Worm (Caenorhabditis elegans): ENCODE measurements around the gene F47G3.3.

F47G3.3 gene

ce11 chrX:2369073-2369472 is 6.7 kb upstream of the F47G3.3 start:
- peak; percentile 28 for TF ChIP-seq fos-1 (tag; optimal IDR thresholded peaks at IDR 0.05)
- TF ChIP-seq nhr-21 (tag; optimal IDR thresholded peaks at IDR 0.05) = no peak

- TF ChIP-seq fos-1 (tag; optimal IDR thresholded peaks at IDR 0.05) (peak; percentile 77), unc-62 (GFP tag; optimal IDR thresholded peaks at IDR 0.05) (no peak), crh-2 (tag; optimal IDR thresholded peaks at IDR 0.05) (peak; percentile 61)
Measured at ce11 chrX:2370655-2371054, 5.1 kb upstream of the F47G3.3 start.

- no peak for TF ChIP-seq sem-4 (tag; optimal IDR thresholded peaks at IDR 0.05)
- TF ChIP-seq peb-1 (tag; optimal IDR thresholded peaks at IDR 0.05) = no peak
- TF ChIP-seq elt-1 (tag; optimal IDR thresholded peaks at IDR 0.05) = no peak
- no peak for TF ChIP-seq Y55F3AM.14 (GFP tag; optimal IDR thresholded peaks at IDR 0.05)
- TF ChIP-seq sma-9 (GFP tag; optimal IDR thresholded peaks at IDR 0.05) = no peak
- TF ChIP-seq sma-9 (tag; optimal IDR thresholded peaks at IDR 0.05) = no peak
- TF ChIP-seq ztf-1 (GFP tag; conservative IDR thresholded peaks at IDR 0.05) = no peak
- peak; percentile 45 for TF ChIP-seq fos-1 (tag; optimal IDR thresholded peaks at IDR 0.05)
- peak; percentile 17 for TF ChIP-seq nhr-129 (tag; optimal IDR thresholded peaks at IDR 0.05)
- peak; percentile 7 for TF ChIP-seq crh-2 (tag; optimal IDR thresholded peaks at IDR 0.05)
- TF ChIP-seq F13H6.1 (tag; optimal IDR thresholded peaks at IDR 0.05) = no peak
- TF ChIP-seq dmd-4 (tag; optimal IDR thresholded peaks at IDR 0.05) = no peak
- TF ChIP-seq nhr-21 (tag; optimal IDR thresholded peaks at IDR 0.05) = no peak
- no peak for TF ChIP-seq lin-39 (tag; optimal IDR thresholded peaks at IDR 0.05)
- TF ChIP-seq unc-55 (GFP tag; optimal IDR thresholded peaks at IDR 0.05) = no peak
- TF ChIP-seq nhr-6 (tag; optimal IDR thresholded peaks at IDR 0.05) = no peak
- no peak for TF ChIP-seq nhr-12 (tag; optimal IDR thresholded peaks at IDR 0.05)
- TF ChIP-seq gmeb-1 (tag; optimal IDR thresholded peaks at IDR 0.05) = peak; percentile 10
- TF ChIP-seq lsy-2 (tag; optimal IDR thresholded peaks at IDR 0.05) = no peak
Measured at ce11 chrX:2372134-2372533, 3.7 kb upstream of the F47G3.3 start.

ce11 chrX:2380818-2381217 is 5.0 kb downstream of the F47G3.3 start:
- TF ChIP-seq ceh-16 (tag; optimal IDR thresholded peaks at IDR 0.05) (no peak), alr-1 (tag; optimal IDR thresholded peaks at IDR 0.05) (no peak), nhr-77 (tag; optimal IDR thresholded peaks at IDR 0.05) (no peak), sma-3 (GFP tag; optimal IDR thresholded peaks at IDR 0.05) (no peak), mbf-1 (tag; optimal IDR thresholded peaks at IDR 0.05) (no peak), ama-1 (optimal IDR thresholded peaks at IDR 0.05) (no peak), aly-2 (tag; optimal IDR thresholded peaks at IDR 0.05) (no peak), ceh-82 (tag; optimal IDR thresholded peaks at IDR 0.05) (no peak), nhr-129 (tag; optimal IDR thresholded peaks at IDR 0.05) (peak; percentile 43), mab-5 (tag; optimal IDR thresholded peaks at IDR 0.05) (no peak), nhr-25 (tag; optimal IDR thresholded peaks at IDR 0.05) (peak; percentile 9), ztf-1 (GFP tag; conservative IDR thresholded peaks at IDR 0.05) (no peak), nhr-21 (tag; optimal IDR thresholded peaks at IDR 0.05) (no peak), ztf-4 (tag; optimal IDR thresholded peaks at IDR 0.05) (no peak), unc-55 (GFP tag; optimal IDR thresholded peaks at IDR 0.05) (no peak)

- TF ChIP-seq zag-1 (tag; optimal IDR thresholded peaks at IDR 0.05) (no peak), ceh-82 (tag; optimal IDR thresholded peaks at IDR 0.05) (no peak), lsy-2 (tag; optimal IDR thresholded peaks at IDR 0.05) (no peak), nhr-25 (tag; optimal IDR thresholded peaks at IDR 0.05) (no peak), egl-27 (tag; optimal IDR thresholded peaks at IDR 0.05) (no peak), nhr-129 (tag; optimal IDR thresholded peaks at IDR 0.05) (no peak)
Measured at ce11 chrX:2381282-2381681, 5.5 kb downstream of the F47G3.3 start, which contains the start of gene F47G3.4. F47G3.4 (plus strand) TSS chrX:2381582.

ce11 chrX:2382227-2382626 is 6.4 kb downstream of the F47G3.3 start:
- TF ChIP-seq nhr-237 (tag; optimal IDR thresholded peaks at IDR 0.05) (no peak), sem-4 (tag; optimal IDR thresholded peaks at IDR 0.05) (peak; percentile 35), unc-62 (GFP tag; optimal IDR thresholded peaks at IDR 0.05) (no peak), ztf-4 (tag; optimal IDR thresholded peaks at IDR 0.05) (peak; percentile 6), F13H6.1 (tag; optimal IDR thresholded peaks at IDR 0.05) (peak; percentile 59), ztf-1 (GFP tag; conservative IDR thresholded peaks at IDR 0.05) (no peak), nhr-10 (tag; optimal IDR thresholded peaks at IDR 0.05) (no peak), lsy-2 (tag; optimal IDR thresholded peaks at IDR 0.05) (peak; percentile 30 to 79), dmd-4 (tag; optimal IDR thresholded peaks at IDR 0.05) (no peak), mdl-1 (tag; optimal IDR thresholded peaks at IDR 0.05) (no peak), blmp-1 (tag; optimal IDR thresholded peaks at IDR 0.05; ENCODE audit: insufficient read depth) (no peak), unc-55 (GFP tag; optimal IDR thresholded peaks at IDR 0.05) (peak; percentile 71), crh-2 (tag; optimal IDR thresholded peaks at IDR 0.05) (peak; percentile 60), aly-2 (tag; optimal IDR thresholded peaks at IDR 0.05) (no peak), egl-27 (tag; optimal IDR thresholded peaks at IDR 0.05) (no peak), nhr-23 (tag; optimal IDR thresholded peaks at IDR 0.05) (no peak), nhr-21 (tag; optimal IDR thresholded peaks at IDR 0.05) (peak; percentile 50), elt-1 (tag; optimal IDR thresholded peaks at IDR 0.05) (no peak), lin-11 (tag; optimal IDR thresholded peaks at IDR 0.05) (peak; percentile 17), C34F6.9 (tag; optimal IDR thresholded peaks at IDR 0.05) (peak; percentile 57), gmeb-1 (tag; optimal IDR thresholded peaks at IDR 0.05) (peak; percentile 56), nhr-25 (tag; optimal IDR thresholded peaks at IDR 0.05) (peak; percentile 50), nhr-77 (tag; optimal IDR thresholded peaks at IDR 0.05) (no peak), ceh-16 (tag; optimal IDR thresholded peaks at IDR 0.05) (peak; percentile 29), nhr-129 (tag; optimal IDR thresholded peaks at IDR 0.05) (peak; percentile 30), sma-9 (GFP tag; optimal IDR thresholded peaks at IDR 0.05) (peak; percentile 44), sma-9 (tag; optimal IDR thresholded peaks at IDR 0.05) (no peak), sma-3 (GFP tag; optimal IDR thresholded peaks at IDR 0.05) (peak; percentile 75)

All from whole organism, L2 larva.